Fruit fly (Drosophila melanogaster): ENCODE data around the gene CG34248.

- no peak for TF ChIP-seq pan (optimal IDR thresholded peaks at IDR 0.05)
- no peak for TF ChIP-seq CG8478 (optimal IDR thresholded peaks at IDR 0.05)
- TF ChIP-seq EcR (GFP tag; optimal IDR thresholded peaks at IDR 0.05), result no peak
Measured at dm6 chr3L:16291678-16292077, 21.0 kb upstream of the CG34248 start.

Measured in whole organism.